Worm (Caenorhabditis elegans) whole organism, L4 larva: ENCODE data around the gene fbxb-75.

Source experiments
- ama-1 ChIP-seq: fragments of 150-350 bp; optimal IDR thresholded peaks from 2 replicates; lab custom pipeline; 2014; ENCODE audit warnings: inconsistent platforms, mixed read lengths
- ceh-20 ChIP-seq: fragments of 200-800 bp; sonication (Bioruptor generic); IDR thresholded peaks from 2 replicates; pipeline ENCODE4 v1.3.6; 2022; ENCODE audit warnings: missing genetic modification reagents, missing genetic modification characterization, missing compliant biosample characterization
- ceh-28 ChIP-seq: fragments of 150-350 bp; optimal IDR thresholded peaks from 2 replicates; lab custom pipeline; 2014; ENCODE audit warnings: missing biosample characterization, missing genetic modification reagents, missing genetic modification characterization
- fkh-10 ChIP-seq: fragments of 150-350 bp; optimal IDR thresholded peaks from 2 replicates; lab custom pipeline; 2014; ENCODE audit warnings: missing biosample characterization, missing genetic modification reagents, missing genetic modification characterization
- lin-13 ChIP-seq: fragments of 150-350 bp; optimal IDR thresholded peaks from 2 replicates; lab custom pipeline; 2014; ENCODE audit warnings: missing biosample characterization, missing genetic modification reagents, missing genetic modification characterization
- lin-29 ChIP-seq: fragments of 200-800 bp; sonication (Bioruptor generic); IDR thresholded peaks from 2 replicates; pipeline ENCODE4 v1.3.6; 2022; ENCODE audit warnings: missing genetic modification reagents, missing genetic modification characterization, missing compliant biosample characterization
- nhr-237 ChIP-seq: sonication (generic microtip); optimal IDR thresholded peaks from 2 replicates; lab custom pipeline; 2017; ENCODE audit warnings: missing biosample characterization, missing genetic modification characterization
- vab-7 ChIP-seq: fragments of 200-800 bp; sonication (Bioruptor generic); IDR thresholded peaks from 2 replicates; pipeline ENCODE4 v1.3.6; 2022; ENCODE audit warnings: missing genetic modification reagents, missing genetic modification characterization, missing compliant biosample characterization

- no peak for TF ChIP-seq ama-1 (lab: Kevin White, UChicago)
- no peak for TF ChIP-seq ceh-28
- TF ChIP-seq ceh-20 (GFP tag; lab: Robert Waterston, UW): no peak
- TF ChIP-seq fkh-10 (GFP tag; lab: Kevin White, UChicago): no peak
- TF ChIP-seq nhr-237 (tag; lab: Kevin White, UChicago): no peak
- TF ChIP-seq lin-29: no peak
- no peak for TF ChIP-seq vab-7
- no peak for TF ChIP-seq lin-13 (GFP tag; lab: Kevin White, UChicago)
These were observed 43.6 kb upstream of the fbxb-75 start for ce11 chrIV:4484555-4484954.
